Worm (Caenorhabditis elegans): ENCODE measurements around the gene R08A2.7.

- TF ChIP-seq ets-7 (tag; optimal IDR thresholded peaks at IDR 0.05) (no peak), ama-1 (optimal IDR thresholded peaks at IDR 0.05) (no peak), tbx-37 (GFP tag; conservative IDR thresholded peaks at IDR 0.05) (no peak)
Observed at ce11 chrV:14746975-14747374, 23.9 kb downstream of the R08A2.7 start.

Data from whole organism, early embryonic.